Worm (Caenorhabditis elegans): ENCODE data around the gene rev-1.
A peak's percentile ranks its signal among the peaks of the same experiment; 100 is the strongest.

Gene rev-1

ce11 chrII:7887295-7887694 lies 13.1 kb upstream of the rev-1 start (continued):
- no peak for TF ChIP-seq ztf-1 (GFP tag; conservative IDR thresholded peaks at IDR 0.05)
- no peak for TF ChIP-seq F13H6.1 (tag; optimal IDR thresholded peaks at IDR 0.05)
- TF ChIP-seq lin-11 (tag; optimal IDR thresholded peaks at IDR 0.05) = peak; percentile 21
- TF ChIP-seq mab-5 (tag; optimal IDR thresholded peaks at IDR 0.05) = no peak
- no peak for TF ChIP-seq unc-39 (tag; optimal IDR thresholded peaks at IDR 0.05)
- peak; percentile 85 for TF ChIP-seq crh-2 (tag; optimal IDR thresholded peaks at IDR 0.05)
- TF ChIP-seq nhr-12 (tag; optimal IDR thresholded peaks at IDR 0.05) = no peak
- TF ChIP-seq sem-4 (tag; optimal IDR thresholded peaks at IDR 0.05) = no peak
- no peak for TF ChIP-seq elt-3 (tag; optimal IDR thresholded peaks at IDR 0.05)
- no peak for TF ChIP-seq ceh-16 (tag; optimal IDR thresholded peaks at IDR 0.05)
- TF ChIP-seq R02D3.7 (tag; optimal IDR thresholded peaks at IDR 0.05) = no peak
- peak in 1 of 2 experiments; percentile 77 for TF ChIP-seq lsy-2 (tag; optimal IDR thresholded peaks at IDR 0.05)
- no peak for TF ChIP-seq nhr-23 (tag; optimal IDR thresholded peaks at IDR 0.05)
- TF ChIP-seq skn-1 (tag; optimal IDR thresholded peaks at IDR 0.05) = peak; percentile 28
- TF ChIP-seq dmd-4 (tag; optimal IDR thresholded peaks at IDR 0.05) = no peak

ce11 chrII:7888759-7889158 lies 11.7 kb upstream of the rev-1 start:
- TF ChIP-seq nhr-77 (tag; optimal IDR thresholded peaks at IDR 0.05) (no peak), nhr-23 (tag; optimal IDR thresholded peaks at IDR 0.05) (no peak), nhr-12 (tag; optimal IDR thresholded peaks at IDR 0.05) (no peak), skn-1 (tag; optimal IDR thresholded peaks at IDR 0.05) (peak; percentile 16), ceh-82 (tag; optimal IDR thresholded peaks at IDR 0.05) (no peak), lin-11 (tag; optimal IDR thresholded peaks at IDR 0.05) (no peak), F13H6.1 (tag; optimal IDR thresholded peaks at IDR 0.05) (peak; percentile 40), ztf-11 (tag; optimal IDR thresholded peaks at IDR 0.05) (no peak), lin-39 (tag; optimal IDR thresholded peaks at IDR 0.05) (no peak), nhr-10 (tag; optimal IDR thresholded peaks at IDR 0.05) (no peak), alr-1 (tag; optimal IDR thresholded peaks at IDR 0.05) (no peak), fos-1 (tag; optimal IDR thresholded peaks at IDR 0.05) (no peak), nhr-11 (tag; optimal IDR thresholded peaks at IDR 0.05) (no peak), sma-3 (GFP tag; optimal IDR thresholded peaks at IDR 0.05) (no peak), C34F6.9 (tag; optimal IDR thresholded peaks at IDR 0.05) (peak; percentile 18), elt-1 (tag; optimal IDR thresholded peaks at IDR 0.05) (no peak), nhr-25 (tag; optimal IDR thresholded peaks at IDR 0.05) (no peak), sma-9 (GFP tag; optimal IDR thresholded peaks at IDR 0.05) (peak; percentile 19), sma-9 (tag; optimal IDR thresholded peaks at IDR 0.05) (no peak), mab-5 (tag; optimal IDR thresholded peaks at IDR 0.05) (no peak), gmeb-1 (tag; optimal IDR thresholded peaks at IDR 0.05) (no peak), egl-27 (tag; optimal IDR thresholded peaks at IDR 0.05) (no peak), lsy-2 (tag; optimal IDR thresholded peaks at IDR 0.05) (peak in 1 of 2 experiments; percentile 42), nhr-129 (tag; optimal IDR thresholded peaks at IDR 0.05) (peak; percentile 57), nhr-237 (tag; optimal IDR thresholded peaks at IDR 0.05) (no peak), ama-1 (optimal IDR thresholded peaks at IDR 0.05) (no peak), ceh-16 (tag; optimal IDR thresholded peaks at IDR 0.05) (no peak), mbf-1 (tag; optimal IDR thresholded peaks at IDR 0.05) (no peak), ztf-4 (tag; optimal IDR thresholded peaks at IDR 0.05) (no peak), unc-55 (GFP tag; optimal IDR thresholded peaks at IDR 0.05) (no peak), lin-13 (GFP tag; optimal IDR thresholded peaks at IDR 0.05) (no peak), peb-1 (tag; optimal IDR thresholded peaks at IDR 0.05) (no peak), crh-2 (tag; optimal IDR thresholded peaks at IDR 0.05) (peak; percentile 16), Y55F3AM.14 (GFP tag; optimal IDR thresholded peaks at IDR 0.05) (no peak), blmp-1 (tag; optimal IDR thresholded peaks at IDR 0.05; ENCODE audit: insufficient read depth) (no peak)

DNA sequence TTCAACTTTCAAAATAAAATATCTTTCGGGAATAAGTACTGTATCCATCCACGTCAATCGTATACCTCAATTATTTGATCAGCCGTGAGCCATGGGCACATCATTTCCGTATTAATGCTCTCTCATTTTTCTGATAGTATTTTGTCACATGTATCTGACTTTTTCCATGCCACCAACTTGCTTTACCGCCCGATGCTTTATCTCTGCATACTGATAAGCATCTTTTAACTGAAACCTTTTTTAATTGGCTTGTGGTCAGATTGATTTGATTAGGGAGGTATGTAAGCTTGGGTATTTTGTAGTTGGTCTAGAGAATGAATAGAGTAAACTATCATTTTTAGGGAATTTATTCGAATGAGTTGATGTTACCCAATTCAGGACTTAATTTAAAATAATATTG lies 11.1 kb upstream of the rev-1 start:
- TF ChIP-seq unc-55 (GFP tag; optimal IDR thresholded peaks at IDR 0.05) (no peak), fos-1 (tag; optimal IDR thresholded peaks at IDR 0.05) (peak; percentile 27), gmeb-1 (tag; optimal IDR thresholded peaks at IDR 0.05) (peak; percentile 1), sma-9 (GFP tag; optimal IDR thresholded peaks at IDR 0.05) (peak; percentile 64), sma-9 (tag; optimal IDR thresholded peaks at IDR 0.05) (no peak)

All from whole organism, L2 larva.